Worm (Caenorhabditis elegans): Measurements from ENCODE around the gene M03A1.3.
A peak's percentile ranks its signal among the peaks of the same experiment; 100 is the strongest.

The M03A1.3 gene

DNA sequence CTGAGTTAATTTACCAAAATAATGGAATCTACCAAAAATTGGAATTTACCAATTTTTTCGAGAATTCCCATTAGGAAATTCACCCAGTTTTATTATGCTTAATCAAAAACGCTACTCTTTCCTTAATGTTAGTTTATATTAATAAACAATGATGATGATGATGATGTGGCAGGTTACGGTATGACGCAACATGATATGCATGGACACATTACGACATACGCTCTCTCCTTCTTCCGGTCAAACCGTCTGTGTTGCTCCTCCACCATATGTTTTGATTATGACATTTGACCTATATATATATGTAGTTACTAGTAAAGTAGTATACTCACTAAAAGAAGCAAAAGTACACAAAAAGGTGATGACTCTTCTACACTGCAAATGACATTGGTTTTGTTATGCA, 19.8 kb downstream of the M03A1.3 start:
- TF ChIP-seq R02D3.7 (tag; optimal IDR thresholded peaks at IDR 0.05): no peak
- TF ChIP-seq fos-1 (tag; optimal IDR thresholded peaks at IDR 0.05): no peak
- no peak for TF ChIP-seq ama-1 (optimal IDR thresholded peaks at IDR 0.05)
- TF ChIP-seq nhr-23 (tag; optimal IDR thresholded peaks at IDR 0.05): no peak
- TF ChIP-seq nhr-43 (tag; optimal IDR thresholded peaks at IDR 0.05; ENCODE audit: poor library complexity, severe bottlenecking): no peak
- TF ChIP-seq jun-1 (tag; optimal IDR thresholded peaks at IDR 0.05): no peak
- no peak for TF ChIP-seq nhr-25 (tag; optimal IDR thresholded peaks at IDR 0.05)
- TF ChIP-seq lsy-12 (tag; optimal IDR thresholded peaks at IDR 0.05): no peak
- TF ChIP-seq fkh-10 (GFP tag; optimal IDR thresholded peaks at IDR 0.05): no peak
- TF ChIP-seq elt-2 (tag; optimal IDR thresholded peaks at IDR 0.05): no peak
- no peak for TF ChIP-seq elt-3 (tag; optimal IDR thresholded peaks at IDR 0.05)
- no peak for TF ChIP-seq pqm-1 (tag; optimal IDR thresholded peaks at IDR 0.05)
- no peak for TF ChIP-seq mml-1 (tag; optimal IDR thresholded peaks at IDR 0.05)
- no peak for TF ChIP-seq aly-2 (tag; optimal IDR thresholded peaks at IDR 0.05)

DNA sequence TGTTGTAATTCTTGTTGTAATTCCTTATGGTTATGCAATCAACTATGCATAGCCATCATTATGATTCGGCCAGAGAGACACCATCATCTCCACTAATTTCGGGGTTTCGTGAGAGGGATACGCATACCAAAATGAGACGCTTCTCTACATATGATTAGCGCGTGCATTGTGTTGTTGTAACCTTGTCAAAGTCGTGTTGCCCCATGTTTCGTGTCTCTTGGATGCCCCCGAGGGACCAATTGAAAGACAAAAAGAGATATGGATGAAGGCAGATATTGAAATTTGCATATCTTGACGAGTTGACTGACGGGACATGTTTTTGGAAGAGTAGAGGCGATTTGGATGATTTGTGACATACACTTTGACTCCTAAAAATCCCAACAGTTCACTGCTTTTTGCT, 21.8 kb downstream of the M03A1.3 start:
- peak; percentile 58 for TF ChIP-seq unc-62 (GFP tag; optimal IDR thresholded peaks at IDR 0.05)
- TF ChIP-seq zag-1 (tag; optimal IDR thresholded peaks at IDR 0.05): no peak

DNA sequence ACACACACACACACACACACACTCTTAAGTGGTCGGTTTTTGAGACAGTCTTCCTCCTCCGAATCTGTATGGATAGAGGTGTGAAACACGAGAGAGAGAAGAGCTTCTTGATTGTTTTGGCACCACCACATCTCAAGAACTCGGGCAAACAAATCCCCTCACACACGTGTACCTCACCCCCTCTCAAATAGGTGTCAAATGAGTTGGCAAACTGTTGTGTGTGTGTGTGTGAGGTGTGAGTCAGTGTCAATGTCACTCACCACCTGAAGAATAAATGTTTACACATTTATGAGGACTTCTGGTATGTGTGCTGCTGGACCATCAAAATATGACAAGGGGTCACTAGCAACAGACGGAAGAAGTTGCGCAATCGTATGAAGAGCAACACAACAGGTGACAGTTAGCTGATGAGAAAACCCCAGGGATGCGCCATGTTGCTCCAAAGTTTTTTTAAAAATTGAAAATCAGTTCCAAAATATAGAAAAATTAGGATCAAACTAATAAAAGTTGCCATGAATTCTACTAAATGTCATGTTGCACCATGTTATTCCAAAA, 22.4 kb downstream of the M03A1.3 start:
- TF ChIP-seq skn-1 (tag; optimal IDR thresholded peaks at IDR 0.05) (no peak), pha-4 (tag; optimal IDR thresholded peaks at IDR 0.05) (peak; percentile 77)

DNA sequence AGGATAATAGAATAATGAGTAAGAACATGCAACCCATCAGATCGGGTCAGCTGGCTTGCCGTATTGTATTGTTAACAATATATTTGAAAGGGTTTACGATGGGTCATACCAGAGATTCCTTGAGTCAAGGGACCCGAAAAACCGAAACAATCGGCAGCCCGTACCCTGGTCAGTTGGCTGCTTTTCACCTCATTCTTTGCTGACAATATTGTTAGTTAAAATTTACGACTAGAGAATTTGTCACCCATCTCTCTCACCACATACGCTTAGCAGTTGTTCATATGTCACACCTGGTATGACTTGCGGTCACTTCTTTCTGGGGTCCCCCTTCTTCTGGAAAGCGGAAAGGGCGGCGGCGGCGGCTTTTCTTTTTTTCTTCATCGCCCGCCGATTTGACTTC, 23.5 kb downstream of the M03A1.3 start:
- TF ChIP-seq lin-15B (tag; optimal IDR thresholded peaks at IDR 0.05) (no peak), hmg-11 (tag; optimal IDR thresholded peaks at IDR 0.05) (no peak), skn-1 (tag; optimal IDR thresholded peaks at IDR 0.05) (no peak), jun-1 (tag; optimal IDR thresholded peaks at IDR 0.05) (no peak), elt-2 (tag; optimal IDR thresholded peaks at IDR 0.05) (no peak), ZK546.5 (tag; optimal IDR thresholded peaks at IDR 0.05) (no peak)

DNA sequence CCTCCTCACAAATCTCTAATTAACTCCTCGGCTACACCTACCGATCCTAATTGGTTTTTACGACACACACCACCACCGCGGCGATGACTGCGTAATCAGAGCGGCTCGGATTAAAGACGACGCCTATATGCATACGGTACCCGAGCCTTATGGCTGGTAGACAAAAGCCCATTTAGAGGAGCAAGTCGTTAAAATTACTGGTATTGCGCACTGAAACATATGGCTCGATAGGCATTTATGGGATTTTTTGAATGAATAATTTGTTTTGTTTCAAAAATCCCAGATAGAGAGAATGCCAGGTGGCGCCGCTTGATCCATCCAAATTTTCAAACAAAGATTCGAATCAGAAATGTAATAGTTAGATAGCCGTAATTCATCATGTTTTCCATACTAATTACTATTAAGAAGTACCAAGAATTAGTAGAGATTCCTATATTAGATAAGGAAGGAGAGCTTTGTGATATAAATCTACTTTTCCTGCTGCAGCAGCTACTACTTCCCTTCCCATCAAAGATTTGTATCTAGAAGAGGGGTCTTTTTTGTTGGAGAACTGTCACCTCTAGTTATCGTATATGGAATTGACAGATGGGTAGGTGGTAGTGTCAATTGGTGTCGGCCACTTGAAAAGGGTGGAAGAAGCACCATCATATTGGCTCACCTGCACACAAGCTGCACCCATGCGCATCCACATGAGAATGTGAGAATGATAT, 25.8 kb downstream of the M03A1.3 start:
- TF ChIP-seq nhr-237 (tag; optimal IDR thresholded peaks at IDR 0.05) (no peak), nfya-1 (tag; optimal IDR thresholded peaks at IDR 0.05; ENCODE audit: insufficient read depth) (no peak), nhr-12 (tag; optimal IDR thresholded peaks at IDR 0.05) (no peak), lin-39 (tag; optimal IDR thresholded peaks at IDR 0.05) (no peak), elt-1 (tag; optimal IDR thresholded peaks at IDR 0.05) (peak; percentile 83), tbx-2 (tag; optimal IDR thresholded peaks at IDR 0.05) (no peak), nhr-67 (tag; optimal IDR thresholded peaks at IDR 0.05) (no peak), eor-1 (tag; optimal IDR thresholded peaks at IDR 0.05) (no peak), fkh-10 (GFP tag; optimal IDR thresholded peaks at IDR 0.05) (no peak)

DNA sequence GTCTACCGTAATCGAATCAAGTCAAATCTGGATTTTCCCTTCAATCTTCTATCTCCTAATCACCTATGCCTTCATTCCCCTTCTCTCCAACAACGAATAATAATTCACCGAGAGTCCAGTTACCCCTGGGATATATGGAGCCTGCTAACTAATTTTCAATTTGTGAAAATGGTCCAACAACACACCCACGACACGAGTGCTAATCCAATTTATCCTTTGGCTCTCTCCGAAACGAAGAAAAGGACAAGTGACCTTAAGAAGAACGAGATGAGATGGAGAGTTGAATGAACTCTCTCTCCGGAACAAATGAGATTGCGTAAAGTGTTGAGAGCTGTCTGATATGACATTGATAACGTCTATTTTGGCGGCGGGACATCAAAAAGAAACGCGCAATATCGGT, 26.7 kb downstream of the M03A1.3 start:
- TF ChIP-seq lin-39 (tag; optimal IDR thresholded peaks at IDR 0.05) (no peak), skn-1 (tag; optimal IDR thresholded peaks at IDR 0.05) (no peak), nhr-25 (tag; optimal IDR thresholded peaks at IDR 0.05) (no peak), nhr-76 (tag; optimal IDR thresholded peaks at IDR 0.05) (no peak), pha-4 (tag; optimal IDR thresholded peaks at IDR 0.05) (no peak)

DNA sequence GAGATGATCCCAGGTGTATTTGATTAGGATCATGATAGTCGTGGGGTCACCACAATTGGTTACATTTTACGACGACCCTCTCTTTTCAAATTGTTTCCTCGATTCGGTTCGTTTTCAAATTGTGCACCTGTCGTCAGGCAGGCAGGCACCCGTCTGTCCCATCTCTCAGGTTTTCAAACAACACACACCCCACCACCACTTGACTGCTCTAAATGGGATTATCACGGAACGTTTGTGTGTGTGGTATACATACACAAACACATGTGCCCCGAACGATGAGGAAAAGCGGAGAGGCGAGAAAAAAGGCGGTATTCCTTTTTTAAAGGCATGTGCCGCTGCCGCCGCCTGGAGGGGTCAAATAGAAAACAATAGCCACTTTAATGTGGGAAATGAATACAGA, 27.7 kb downstream of the M03A1.3 start:
- TF ChIP-seq zag-1 (tag; optimal IDR thresholded peaks at IDR 0.05) (no peak), nhr-67 (tag; optimal IDR thresholded peaks at IDR 0.05) (no peak), lin-39 (tag; optimal IDR thresholded peaks at IDR 0.05) (no peak), daf-12 (tag; optimal IDR thresholded peaks at IDR 0.05) (no peak), pqm-1 (tag; optimal IDR thresholded peaks at IDR 0.05) (no peak), ztf-11 (tag; optimal IDR thresholded peaks at IDR 0.05) (no peak), lsy-12 (tag; optimal IDR thresholded peaks at IDR 0.05) (no peak), tbx-2 (tag; optimal IDR thresholded peaks at IDR 0.05) (no peak), nhr-76 (tag; optimal IDR thresholded peaks at IDR 0.05) (no peak), ceh-82 (tag; optimal IDR thresholded peaks at IDR 0.05) (no peak), pha-4 (tag; optimal IDR thresholded peaks at IDR 0.05) (no peak), hmg-11 (tag; optimal IDR thresholded peaks at IDR 0.05) (no peak), unc-62 (GFP tag; optimal IDR thresholded peaks at IDR 0.05) (no peak), ceh-9 (tag; optimal IDR thresholded peaks at IDR 0.05) (no peak), ceh-28 (tag; optimal IDR thresholded peaks at IDR 0.05) (no peak), nhr-23 (tag; optimal IDR thresholded peaks at IDR 0.05) (no peak), nhr-77 (tag; optimal IDR thresholded peaks at IDR 0.05) (no peak), elt-2 (tag; optimal IDR thresholded peaks at IDR 0.05) (no peak), egl-27 (tag; optimal IDR thresholded peaks at IDR 0.05) (no peak)
